Fruit fly (Drosophila melanogaster): Measurements from ENCODE around the gene CG31675.

Gene CG31675

DNA sequence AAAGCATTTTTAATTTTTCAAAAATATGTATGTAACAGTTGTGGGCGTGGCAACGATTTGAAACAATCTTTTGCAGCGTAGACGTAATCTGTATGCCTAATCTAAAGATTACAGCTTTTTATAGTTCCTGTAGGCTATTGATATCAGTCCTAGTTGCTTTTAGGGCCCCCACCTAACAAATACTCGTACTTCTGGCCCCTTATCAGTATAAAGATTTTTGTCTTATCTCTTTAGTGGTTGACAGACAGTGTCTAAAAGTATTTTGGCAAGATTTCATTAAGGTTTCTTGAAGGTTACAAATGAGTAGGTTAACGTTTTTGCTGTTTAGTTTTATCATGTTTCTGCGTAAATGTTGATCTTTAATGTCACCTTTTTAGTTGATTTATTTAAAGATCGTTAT is 38.9 kb upstream of the CG31675 start:
- TF ChIP-seq h (optimal IDR thresholded peaks at IDR 0.05) (no peak), psq (optimal IDR thresholded peaks at IDR 0.05) (no peak), ttk (optimal IDR thresholded peaks at IDR 0.05) (no peak), Myc (optimal IDR thresholded peaks at IDR 0.05) (no peak), Sin3A (optimal IDR thresholded peaks at IDR 0.05) (no peak), insv (optimal IDR thresholded peaks at IDR 0.05) (no peak)

DNA sequence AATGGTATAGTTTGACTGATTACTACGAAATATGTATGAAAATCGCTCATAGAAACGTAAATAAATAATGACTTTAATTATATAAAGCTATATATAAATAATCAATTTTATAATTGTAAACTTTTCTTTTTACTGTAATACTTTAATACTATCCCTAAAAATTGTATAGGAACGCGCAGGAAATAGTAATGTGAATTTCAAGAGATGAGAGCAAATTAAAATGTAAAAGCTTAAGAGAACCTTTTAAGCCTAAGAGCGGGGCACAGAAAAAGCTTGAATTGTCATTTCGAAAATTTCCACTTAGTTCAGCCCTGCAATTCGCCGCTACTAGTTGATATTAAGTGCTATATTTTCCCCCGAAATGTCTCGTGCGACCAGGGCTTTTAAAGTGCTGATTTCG is 38.2 kb upstream of the CG31675 start, which contains the start of gene CG31673:
TSS of gene CG31673 (plus strand) at position 301 of the 400 bp plus-strand sequence.
- no peak for TF ChIP-seq Myc (optimal IDR thresholded peaks at IDR 0.05)
- no peak for TF ChIP-seq psq (optimal IDR thresholded peaks at IDR 0.05)
- no peak for TF ChIP-seq insv (optimal IDR thresholded peaks at IDR 0.05)

dm6 chr2L:20829755-20830396 is 37.7 kb upstream of the CG31675 start:
- no peak for TF ChIP-seq Myc (optimal IDR thresholded peaks at IDR 0.05)
- TF ChIP-seq ttk (optimal IDR thresholded peaks at IDR 0.05), result no peak
- TF ChIP-seq Sin3A (optimal IDR thresholded peaks at IDR 0.05), result no peak
- no peak for TF ChIP-seq psq (optimal IDR thresholded peaks at IDR 0.05)
- no peak for TF ChIP-seq insv (optimal IDR thresholded peaks at IDR 0.05)
- TF ChIP-seq h (optimal IDR thresholded peaks at IDR 0.05), result no peak

DNA sequence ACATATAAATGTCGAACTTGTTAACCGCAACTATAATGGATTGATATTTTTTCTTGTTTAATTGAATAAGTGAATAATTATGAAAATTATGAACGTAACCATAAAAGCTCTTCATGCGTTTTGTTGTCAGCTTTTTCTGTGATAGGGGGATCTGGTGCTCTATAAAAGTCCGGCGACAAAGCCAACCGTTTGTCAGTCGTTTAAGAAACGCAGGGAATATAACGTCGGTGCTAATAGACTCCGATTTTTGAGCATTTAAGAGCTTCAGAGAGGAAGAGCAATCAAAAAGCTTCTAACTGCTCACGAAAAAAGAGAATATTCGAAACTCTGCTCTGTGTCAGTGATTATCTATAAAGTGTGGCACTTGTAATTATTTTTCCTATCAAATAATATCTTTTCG is 36.5 kb upstream of the CG31675 start, which contains the start of gene CG31674:
TSS of gene CG31674 (plus strand) at position 203 of the 400 bp plus-strand sequence.
- TF ChIP-seq Myc (optimal IDR thresholded peaks at IDR 0.05) (no peak), psq (optimal IDR thresholded peaks at IDR 0.05) (no peak), Sin3A (optimal IDR thresholded peaks at IDR 0.05) (no peak), h (optimal IDR thresholded peaks at IDR 0.05) (no peak), insv (optimal IDR thresholded peaks at IDR 0.05) (no peak), ttk (optimal IDR thresholded peaks at IDR 0.05) (no peak)

dm6 chr2L:20835501-20835900 is 32.1 kb upstream of the CG31675 start, which contains the start of gene Oseg5:
Oseg5 (minus strand) TSS chr2L:20835840.
- TF ChIP-seq Sin3A (optimal IDR thresholded peaks at IDR 0.05), result no peak
- TF ChIP-seq ttk (optimal IDR thresholded peaks at IDR 0.05), result no peak
- no peak for TF ChIP-seq Myc (optimal IDR thresholded peaks at IDR 0.05)
- TF ChIP-seq h (optimal IDR thresholded peaks at IDR 0.05), result no peak
- no peak for TF ChIP-seq insv (optimal IDR thresholded peaks at IDR 0.05)

dm6 chr2L:20837885-20838284 is 29.7 kb upstream of the CG31675 start, which contains the start of gene Spn38F:
Spn38F (minus strand) TSS chr2L:20837985.
- no peak for TF ChIP-seq Sin3A (optimal IDR thresholded peaks at IDR 0.05)
- TF ChIP-seq psq (optimal IDR thresholded peaks at IDR 0.05), result no peak
- TF ChIP-seq ttk (optimal IDR thresholded peaks at IDR 0.05), result no peak
- no peak for TF ChIP-seq insv (optimal IDR thresholded peaks at IDR 0.05)
- no peak for TF ChIP-seq h (optimal IDR thresholded peaks at IDR 0.05)
- TF ChIP-seq Myc (optimal IDR thresholded peaks at IDR 0.05), result no peak

dm6 chr2L:20840006-20840405 is 27.5 kb upstream of the CG31675 start:
- no peak for TF ChIP-seq Sin3A (optimal IDR thresholded peaks at IDR 0.05)
- TF ChIP-seq Myc (optimal IDR thresholded peaks at IDR 0.05), result no peak
- TF ChIP-seq ttk (optimal IDR thresholded peaks at IDR 0.05), result no peak
- TF ChIP-seq h (optimal IDR thresholded peaks at IDR 0.05), result no peak
- TF ChIP-seq psq (optimal IDR thresholded peaks at IDR 0.05), result no peak
- TF ChIP-seq insv (optimal IDR thresholded peaks at IDR 0.05), result no peak

dm6 chr2L:20840462-20841038 is 27.0 kb upstream of the CG31675 start, which contains the start of gene CG31676:
CG31676 (plus strand) TSS chr2L:20840750.
- TF ChIP-seq h (optimal IDR thresholded peaks at IDR 0.05) (no peak), Sin3A (optimal IDR thresholded peaks at IDR 0.05) (no peak), ttk (optimal IDR thresholded peaks at IDR 0.05) (no peak), insv (optimal IDR thresholded peaks at IDR 0.05) (no peak), Myc (optimal IDR thresholded peaks at IDR 0.05) (no peak), psq (optimal IDR thresholded peaks at IDR 0.05) (no peak)

- TF ChIP-seq Sin3A (optimal IDR thresholded peaks at IDR 0.05), result no peak
- no peak for TF ChIP-seq h (optimal IDR thresholded peaks at IDR 0.05)
- TF ChIP-seq ttk (optimal IDR thresholded peaks at IDR 0.05), result no peak
- no peak for TF ChIP-seq insv (optimal IDR thresholded peaks at IDR 0.05)
- TF ChIP-seq Myc (optimal IDR thresholded peaks at IDR 0.05), result no peak
- no peak for TF ChIP-seq psq (optimal IDR thresholded peaks at IDR 0.05)
Observed at dm6 chr2L:20844381-20844780, 23.2 kb upstream of the CG31675 start.

DNA sequence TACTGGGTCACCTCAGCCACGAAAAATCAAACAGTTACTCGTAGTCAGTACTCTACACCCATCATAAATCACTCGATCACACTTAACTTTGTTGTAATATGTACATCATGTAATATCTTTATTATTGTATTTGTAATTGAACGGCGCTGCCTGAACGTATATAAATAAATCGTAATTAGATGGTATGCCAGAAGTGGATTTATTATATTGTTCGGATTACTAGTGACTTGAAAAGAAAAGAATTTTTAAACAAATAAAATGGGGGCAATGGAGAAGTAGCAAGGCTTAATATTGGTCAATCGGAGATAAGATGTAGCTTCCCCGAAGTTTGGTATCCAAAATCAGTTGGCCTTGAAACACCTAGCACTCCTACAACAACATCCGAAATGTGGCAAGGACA is 18.6 kb upstream of the CG31675 start, which contains the start of gene CG14402:
TSS of gene CG14402 (plus strand) at position 301 of the 400 bp plus-strand sequence.
- no peak for TF ChIP-seq h (optimal IDR thresholded peaks at IDR 0.05)
- no peak for TF ChIP-seq psq (optimal IDR thresholded peaks at IDR 0.05)

DNA sequence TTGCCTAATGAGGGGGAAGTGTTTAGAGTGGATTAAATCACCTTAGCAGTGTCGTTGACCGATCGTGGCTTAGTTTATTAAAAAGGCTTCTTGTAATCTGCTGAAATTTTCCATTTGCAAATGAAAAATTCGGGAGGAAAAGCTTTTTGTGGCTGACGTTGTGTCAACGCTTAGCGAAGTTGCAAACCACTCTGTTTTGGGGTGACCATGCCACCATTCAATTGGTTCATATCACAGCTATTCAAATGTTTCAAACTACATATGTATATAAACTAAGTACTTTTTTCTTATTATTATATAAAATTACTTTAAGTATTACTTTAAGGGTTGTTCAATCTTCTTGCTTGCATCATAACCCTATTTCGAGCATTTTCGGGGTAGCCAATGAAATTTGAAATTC is 16.0 kb upstream of the CG31675 start:
- no peak for TF ChIP-seq Myc (optimal IDR thresholded peaks at IDR 0.05)

- no peak for TF ChIP-seq h (optimal IDR thresholded peaks at IDR 0.05)
- no peak for TF ChIP-seq ttk (optimal IDR thresholded peaks at IDR 0.05)
Observed at dm6 chr2L:20852092-20852628, 15.4 kb upstream of the CG31675 start, which contains the start of gene twit. twit (plus strand) TSS chr2L:20852578.

DNA sequence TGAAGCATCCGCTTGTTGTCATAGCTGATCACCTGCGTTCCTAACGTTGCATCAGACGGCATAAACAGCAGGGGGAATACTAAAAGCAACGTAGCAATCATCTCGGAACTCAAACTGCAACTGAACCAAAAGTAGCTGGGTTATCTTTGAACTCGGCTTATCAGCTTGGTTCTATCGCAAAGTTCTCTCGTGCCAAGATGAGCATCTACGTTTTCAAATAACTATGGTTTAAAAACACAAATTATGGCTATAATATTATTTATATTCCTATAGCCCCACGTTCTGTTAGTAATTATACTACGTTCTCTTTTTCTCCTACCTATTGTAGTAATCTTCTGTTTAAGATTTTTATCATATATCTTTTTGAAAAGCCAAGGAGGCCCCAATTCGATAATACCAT is 9.8 kb upstream of the CG31675 start, which contains the start of gene CG14400:
TSS of gene CG14400 (minus strand) at position 101 of the 400 bp plus-strand sequence.
- TF ChIP-seq ttk (optimal IDR thresholded peaks at IDR 0.05), result no peak
- TF ChIP-seq psq (optimal IDR thresholded peaks at IDR 0.05), result no peak
- TF ChIP-seq Myc (optimal IDR thresholded peaks at IDR 0.05), result no peak
- TF ChIP-seq insv (optimal IDR thresholded peaks at IDR 0.05), result no peak
- no peak for TF ChIP-seq h (optimal IDR thresholded peaks at IDR 0.05)
- TF ChIP-seq Sin3A (optimal IDR thresholded peaks at IDR 0.05), result no peak

Measured in Kc167 (cell line).